Fruit fly (Drosophila melanogaster) whole organism, prepupa: ENCODE data around the gene ex.

Source experiments
- CG16779 ChIP-seq: fragments of 200-800 bp; sonication (Bioruptor generic); optimal IDR thresholded peaks from 3 replicates; lab custom pipeline; 2017; ENCODE audit warnings: missing biosample characterization, mild to moderate bottlenecking, missing genetic modification characterization
- CG6792 ChIP-seq: fragments of 200-800 bp; sonication (Bioruptor generic); optimal IDR thresholded peaks from 3 replicates; lab custom pipeline; 2016; ENCODE audit warnings: missing biosample characterization, missing genetic modification characterization
- Eip78C ChIP-seq: fragments of 200-800 bp; sonication (Bioruptor generic); peaks from one replicate; lab custom pipeline; 2016; ENCODE audit warnings: missing biosample characterization, missing genetic modification characterization
- Gug ChIP-seq: fragments of 200-800 bp; sonication (Bioruptor generic); IDR thresholded peaks from 2 replicates; pipeline ENCODE4 v1.3.6; 2022; ENCODE audit warnings: missing biosample characterization, missing genetic modification characterization
- Hr39 ChIP-seq: fragments of 200-800 bp; sonication (Bioruptor generic); optimal IDR thresholded peaks from 2 replicates; lab custom pipeline; 2016; ENCODE audit warnings: missing biosample characterization, missing genetic modification characterization
- Sox102F ChIP-seq: fragments of 200-800 bp; sonication (Bioruptor generic); optimal IDR thresholded peaks from 2 replicates; lab custom pipeline; 2016; ENCODE audit warnings: missing biosample characterization, mild to moderate bottlenecking, missing genetic modification characterization
- Sox14 ChIP-seq: fragments of 200-800 bp; sonication (Bioruptor generic); optimal IDR thresholded peaks from 3 replicates; lab custom pipeline; 2016; ENCODE audit warnings: missing biosample characterization, missing genetic modification characterization
- eg ChIP-seq: fragments of 200-800 bp; sonication (Bioruptor generic); IDR thresholded peaks from 3 replicates; pipeline ENCODE4 v1.3.6; 2022; ENCODE audit warnings: missing biosample characterization, missing genetic modification characterization
- spab ChIP-seq: fragments of 200-800 bp; sonication (Bioruptor generic); optimal IDR thresholded peaks from 2 replicates; lab custom pipeline; 2017; ENCODE audit warnings: missing biosample characterization, mild to moderate bottlenecking, missing genetic modification characterization, missing genetic modification reagents
- ss ChIP-seq, 2 experiments: fragments of 200-800 bp; sonication (Bioruptor generic); optimal IDR thresholded peaks; 2 replicates in 1 of 2; 3 replicates in 1 of 2; lab custom pipeline; 2017 to 2018; ENCODE audit warnings: mild to moderate bottlenecking in 2 of 2, missing biosample characterization in 2 of 2, missing genetic modification characterization in 2 of 2, moderate library complexity in 1 of 2

dm6 chr2L:478173-478572, 47.1 kb downstream of the ex start:
- TF ChIP-seq Gug (GFP tag; lab: Robert Waterston, UW) (no peak), ss (GFP tag; optimal IDR thresholded peaks at IDR 0.05; lab: Kevin White, UChicago) (no peak), Sox14 (no peak), Eip78C (no peak), Hr39 (GFP tag; lab: Kevin White, UChicago) (no peak), CG16779 (no peak), spab (GFP tag; lab: Kevin White, UChicago) (no peak), Sox102F (no peak), CG6792 (GFP tag; lab: Kevin White, UChicago) (no peak), eg (GFP tag; lab: Robert Waterston, UW) (no peak)
